Worm (Caenorhabditis elegans) whole organism, late embryonic: ENCODE measurements around the gene C09G9.3.

ENCODE experiments used
- C08G9.2 ChIP-seq: sonication (generic microtip); optimal IDR thresholded peaks from 2 replicates; lab custom pipeline; 2016; ENCODE audit warnings: mild to moderate bottlenecking, missing genetic modification characterization, moderate library complexity, missing compliant biosample characterization
- T23F11.4 ChIP-seq: fragments of 200-800 bp; sonication (Bioruptor generic); optimal IDR thresholded peaks from 2 replicates; lab custom pipeline; 2018; ENCODE audit warnings: mild to moderate bottlenecking, missing genetic modification characterization, missing compliant biosample characterization
- Y22D7AL.16 ChIP-seq: sonication (generic microtip); optimal IDR thresholded peaks from 2 replicates; lab custom pipeline; 2016; ENCODE audit warnings: missing genetic modification characterization, missing compliant biosample characterization
- ahr-1 ChIP-seq: sonication (generic microtip); optimal IDR thresholded peaks from 2 replicates; lab custom pipeline; 2016; ENCODE audit warnings: missing genetic modification characterization, missing compliant biosample characterization
- ceh-14 ChIP-seq: sonication (generic microtip); optimal IDR thresholded peaks from 2 replicates; lab custom pipeline; 2016; ENCODE audit warnings: missing genotype, missing genetic modification characterization, missing compliant biosample characterization
- ceh-18 ChIP-seq: sonication (generic microtip); optimal IDR thresholded peaks from 2 replicates; lab custom pipeline; 2016; ENCODE audit warnings: missing genetic modification characterization, missing compliant biosample characterization
- ceh-19 ChIP-seq: fragments of 200-800 bp; sonication (Bioruptor generic); optimal IDR thresholded peaks from 2 replicates; lab custom pipeline; 2018; ENCODE audit warnings: mild to moderate bottlenecking, missing genetic modification characterization, missing compliant biosample characterization
- ceh-2 ChIP-seq: sonication (generic microtip); optimal IDR thresholded peaks from 2 replicates; lab custom pipeline; 2016; ENCODE audit warnings: missing genotype, missing genetic modification characterization, missing compliant biosample characterization
- ceh-22 ChIP-seq: sonication (generic microtip); optimal IDR thresholded peaks from 2 replicates; lab custom pipeline; 2017; ENCODE audit warnings: missing biosample characterization, missing genetic modification characterization
- ceh-30 ChIP-seq: fragments of 150-350 bp; optimal IDR thresholded peaks from 2 replicates; lab custom pipeline; 2014; ENCODE audit warnings: missing biosample characterization, missing genetic modification characterization
- ceh-31 ChIP-seq: sonication (generic microtip); optimal IDR thresholded peaks from 2 replicates; lab custom pipeline; 2016; ENCODE audit warnings: missing genetic modification characterization, missing compliant biosample characterization
- ceh-34 ChIP-seq: sonication (generic microtip); optimal IDR thresholded peaks from 2 replicates; lab custom pipeline; 2016; ENCODE audit warnings: mild to moderate bottlenecking, missing genetic modification characterization, missing compliant biosample characterization
- ceh-48 ChIP-seq: sonication (generic microtip); optimal IDR thresholded peaks from 2 replicates; lab custom pipeline; 2016; ENCODE audit warnings: missing genetic modification characterization, inconsistent platforms, missing compliant biosample characterization
- ceh-9 ChIP-seq: sonication (generic microtip); optimal IDR thresholded peaks from 2 replicates; lab custom pipeline; 2016; ENCODE audit warnings: mild to moderate bottlenecking, missing genetic modification characterization, inconsistent platforms, missing compliant biosample characterization
- che-1 ChIP-seq: sonication (generic microtip); optimal IDR thresholded peaks from 2 replicates; lab custom pipeline; 2016; ENCODE audit warnings: mild to moderate bottlenecking, missing genetic modification characterization, missing compliant biosample characterization
- dve-1 ChIP-seq: sonication (generic microtip); optimal IDR thresholded peaks from 2 replicates; lab custom pipeline; 2017; ENCODE audit warnings: antibody characterized with exemption, mild to moderate bottlenecking, missing genetic modification characterization, missing compliant biosample characterization
- fax-1 ChIP-seq: sonication (generic microtip); optimal IDR thresholded peaks from 2 replicates; lab custom pipeline; 2016; ENCODE audit warnings: missing genotype, missing genetic modification characterization, missing compliant biosample characterization
- gmeb-2 ChIP-seq: sonication (generic microtip); optimal IDR thresholded peaks from 2 replicates; lab custom pipeline; 2016; ENCODE audit warnings: missing genetic modification characterization, inconsistent platforms, missing compliant biosample characterization
- hlh-13 ChIP-seq: fragments of 200-800 bp; sonication (Bioruptor generic); optimal IDR thresholded peaks from 2 replicates; lab custom pipeline; 2018; ENCODE audit warnings: mild to moderate bottlenecking, missing genetic modification characterization, missing compliant biosample characterization
- hlh-15 ChIP-seq: sonication (generic microtip); optimal IDR thresholded peaks from 2 replicates; lab custom pipeline; 2016; ENCODE audit warnings: missing genetic modification characterization, missing compliant biosample characterization
- hlh-8 ChIP-seq: sonication (generic microtip); optimal IDR thresholded peaks from 2 replicates; lab custom pipeline; 2016; ENCODE audit warnings: missing genotype, missing genetic modification characterization, missing compliant biosample characterization
- lim-6 ChIP-seq: sonication (generic microtip); optimal IDR thresholded peaks from 2 replicates; lab custom pipeline; 2016; ENCODE audit warnings: missing genetic modification characterization, missing compliant biosample characterization
- lin-11 ChIP-seq: fragments of 200-800 bp; sonication (Bioruptor generic); optimal IDR thresholded peaks from 2 replicates; lab custom pipeline; 2018; ENCODE audit warnings: mild to moderate bottlenecking, missing genetic modification characterization, missing compliant biosample characterization
- nhr-11 ChIP-seq: fragments of 150-350 bp; optimal IDR thresholded peaks from 2 replicates; lab custom pipeline; 2014; ENCODE audit warnings: missing biosample characterization, missing genetic modification characterization
- nhr-232 ChIP-seq: sonication (generic microtip); optimal IDR thresholded peaks from 2 replicates; lab custom pipeline; 2016; ENCODE audit warnings: missing genetic modification characterization, missing compliant biosample characterization
- npax-4 ChIP-seq: sonication (generic microtip); optimal IDR thresholded peaks from 2 replicates; lab custom pipeline; 2016; ENCODE audit warnings: missing genetic modification characterization, missing compliant biosample characterization
- pat-9 ChIP-seq: fragments of 200-800 bp; sonication (Bioruptor generic); optimal IDR thresholded peaks from 2 replicates; lab custom pipeline; 2018; ENCODE audit warnings: mild to moderate bottlenecking, missing genetic modification characterization, moderate library complexity, missing compliant biosample characterization
- pax-1 ChIP-seq: fragments of 150-350 bp; optimal IDR thresholded peaks from 2 replicates; lab custom pipeline; 2014; ENCODE audit warnings: missing biosample characterization, missing genetic modification characterization
- sdc-2 ChIP-seq: sonication (generic microtip); optimal IDR thresholded peaks from 2 replicates; lab custom pipeline; 2016; ENCODE audit warnings: missing genotype, missing genetic modification characterization, missing compliant biosample characterization
- sox-2 ChIP-seq: fragments of 200-800 bp; sonication (Bioruptor generic); IDR thresholded peaks from 2 replicates; pipeline ENCODE4 v1.3.6; 2022; ENCODE audit warnings: missing genetic modification reagents, missing genetic modification characterization, missing compliant biosample characterization
- sox-4 ChIP-seq: sonication (generic microtip); optimal IDR thresholded peaks from 2 replicates; lab custom pipeline; 2017; ENCODE audit warnings: mild to moderate bottlenecking, missing genetic modification characterization, inconsistent platforms, missing compliant biosample characterization
- unc-42 ChIP-seq: sonication (generic microtip); optimal IDR thresholded peaks from 2 replicates; lab custom pipeline; 2016; ENCODE audit warnings: missing genotype, missing genetic modification characterization, missing compliant biosample characterization
- unc-86 ChIP-seq: sonication (generic microtip); optimal IDR thresholded peaks from 2 replicates; lab custom pipeline; 2016; ENCODE audit warnings: missing genetic modification characterization, missing compliant biosample characterization
- ztf-16 ChIP-seq: sonication (generic microtip); optimal IDR thresholded peaks from 2 replicates; lab custom pipeline; 2017; ENCODE audit warnings: missing genetic modification characterization, missing compliant biosample characterization

The C09G9.3 gene

ce11 chrIV:8825997-8826605, 46.8 kb downstream of the C09G9.3 start:
- TF ChIP-seq C08G9.2 (tag; lab: Kevin White, UChicago) = no peak
- no peak for TF ChIP-seq ceh-18 (tag; lab: Kevin White, UChicago)
- no peak for TF ChIP-seq ceh-48 (tag; lab: Kevin White, UChicago)
- TF ChIP-seq ceh-19 (GFP tag; lab: Kevin White, UChicago) = no peak
- no peak for TF ChIP-seq ceh-9 (tag; lab: Kevin White, UChicago)
- TF ChIP-seq T23F11.4 (GFP tag; lab: Kevin White, UChicago) = no peak
- no peak for TF ChIP-seq lim-6 (tag; lab: Kevin White, UChicago)
- no peak for TF ChIP-seq ceh-31 (tag; lab: Kevin White, UChicago)
- TF ChIP-seq pat-9 (tag; lab: Kevin White, UChicago) = no peak

- no peak for TF ChIP-seq ceh-30 (tag; lab: Kevin White, UChicago)
- TF ChIP-seq unc-86 (tag; lab: Kevin White, UChicago) = no peak
- TF ChIP-seq hlh-15 (tag; lab: Kevin White, UChicago) = no peak
- TF ChIP-seq lin-11 = no peak
- no peak for TF ChIP-seq ceh-48 (tag; lab: Kevin White, UChicago)
- TF ChIP-seq hlh-13 (GFP tag; lab: Kevin White, UChicago) = no peak
- no peak for TF ChIP-seq nhr-11 (tag; lab: Kevin White, UChicago)
- TF ChIP-seq unc-42 (tag; lab: Kevin White, UChicago) = no peak
- no peak for TF ChIP-seq sdc-2 (tag; lab: Kevin White, UChicago)
- no peak for TF ChIP-seq Y22D7AL.16
- no peak for TF ChIP-seq ceh-34
- TF ChIP-seq gmeb-2 = no peak
Measured at ce11 chrIV:8824145-8824833, 48.6 kb downstream of the C09G9.3 start, which contains the start of the genes col-117 and col-3. col-117 (minus strand) TSS chrIV:8824195. col-3 (plus strand) TSS chrIV:8824783.

ce11 chrIV:8822598-8822997, 50.3 kb downstream of the C09G9.3 start:
- TF ChIP-seq dve-1 (no peak), C08G9.2 (tag; lab: Kevin White, UChicago) (no peak), npax-4 (tag; lab: Kevin White, UChicago) (no peak), unc-42 (tag; lab: Kevin White, UChicago) (no peak), ceh-19 (GFP tag; lab: Kevin White, UChicago) (no peak), fax-1 (tag; lab: Kevin White, UChicago) (no peak), ceh-2 (tag; lab: Kevin White, UChicago) (no peak)

- TF ChIP-seq ztf-16 (tag; lab: Kevin White, UChicago) (no peak), ceh-14 (tag; lab: Kevin White, UChicago) (no peak), hlh-8 (tag; lab: Kevin White, UChicago) (no peak), pat-9 (tag; lab: Kevin White, UChicago) (no peak), nhr-232 (tag; lab: Kevin White, UChicago) (no peak), hlh-13 (GFP tag; lab: Kevin White, UChicago) (no peak), ahr-1 (no peak), ceh-22 (tag; lab: Kevin White, UChicago) (no peak), sox-2 (GFP tag; lab: Robert Waterston, UW) (no peak), sox-4 (tag; lab: Kevin White, UChicago) (no peak), che-1 (tag; lab: Kevin White, UChicago) (no peak), pax-1 (tag; lab: Kevin White, UChicago) (no peak)
Measured at ce11 chrIV:8821147-8821546, 51.7 kb downstream of the C09G9.3 start, which contains the start of gene T28C6.5. T28C6.5 (plus strand) TSS chrIV:8821447.
